Worm (Caenorhabditis elegans): ENCODE data around the gene cdf-2.

Gene cdf-2

DNA sequence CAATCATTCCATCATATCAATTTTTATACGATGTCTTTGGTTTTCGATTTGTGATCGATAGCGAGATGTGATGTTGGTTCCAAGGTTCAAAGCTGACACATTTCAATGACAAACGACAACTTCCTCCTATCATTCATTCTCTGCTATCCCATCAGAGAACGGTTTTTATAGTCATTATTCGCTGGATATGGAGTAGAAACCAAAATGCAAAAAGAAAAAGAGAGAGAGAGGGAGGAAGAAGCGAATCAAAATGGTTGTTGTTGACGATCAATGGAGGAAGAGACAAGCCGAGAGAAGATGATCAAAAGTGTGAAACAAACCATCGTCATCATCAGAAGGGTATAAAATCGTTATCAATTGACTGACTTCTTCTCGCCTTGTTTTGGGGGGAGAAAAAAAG is 41.3 kb downstream of the cdf-2 start, which contains the start of gene T24D3.2 (continued):
- TF ChIP-seq mdl-1 (tag; optimal IDR thresholded peaks at IDR 0.05) (peak; percentile 34 to 64), fkh-10 (GFP tag; optimal IDR thresholded peaks at IDR 0.05) (no peak), vab-7 (GFP tag; IDR thresholded peaks at IDR 0.05) (no peak), Y105C5A.15 (GFP tag; IDR thresholded peaks at IDR 0.05) (no peak), spr-3 (GFP tag; optimal IDR thresholded peaks at IDR 0.05) (no peak), F10B5.3 (tag; optimal IDR thresholded peaks at IDR 0.05) (no peak), nhr-10 (tag; optimal IDR thresholded peaks at IDR 0.05) (peak; percentile 92), mep-1 (tag; optimal IDR thresholded peaks at IDR 0.05) (peak; percentile 24), nhr-41 (GFP tag; IDR thresholded peaks at IDR 0.05) (no peak), nhr-11 (tag; optimal IDR thresholded peaks at IDR 0.05) (no peak), ceh-82 (tag; optimal IDR thresholded peaks at IDR 0.05) (no peak), hif-1 (tag; optimal IDR thresholded peaks at IDR 0.05) (no peak), jun-1 (tag; optimal IDR thresholded peaks at IDR 0.05) (no peak), arid-1 (GFP tag; conservative IDR thresholded peaks at IDR 0.05) (no peak), cey-2 (tag; optimal IDR thresholded peaks at IDR 0.05; ENCODE audit: borderline replicate concordance, insufficient read depth) (peak; percentile 74), nhr-76 (tag; optimal IDR thresholded peaks at IDR 0.05) (peak; percentile 73), pha-4 (GFP tag; IDR thresholded peaks at IDR 0.05) (no peak), pha-4 (tag; optimal IDR thresholded peaks at IDR 0.05) (no peak), ceh-62 (tag; optimal IDR thresholded peaks at IDR 0.05) (no peak), ZK337.2 (GFP tag; IDR thresholded peaks at IDR 0.05) (no peak), zfp-3 (GFP tag; conservative IDR thresholded peaks at IDR 0.05) (no peak), dmd-9 (GFP tag; IDR thresholded peaks at IDR 0.05) (no peak), nhr-77 (tag; optimal IDR thresholded peaks at IDR 0.05) (peak; percentile 35), duxl-1 (tag; optimal IDR thresholded peaks at IDR 0.05; ENCODE audit: poor library complexity) (no peak), nhr-42 (GFP tag; IDR thresholded peaks at IDR 0.05) (no peak), madf-9 (GFP tag; conservative IDR thresholded peaks at IDR 0.05) (no peak), R02D3.7 (tag; optimal IDR thresholded peaks at IDR 0.05) (no peak), dmd-6 (GFP tag; IDR thresholded peaks at IDR 0.05) (peak; percentile 51), F26F4.8 (GFP tag; conservative IDR thresholded peaks at IDR 0.05) (no peak), lin-39 (tag; optimal IDR thresholded peaks at IDR 0.05) (no peak), php-3 (GFP tag; IDR thresholded peaks at IDR 0.05) (no peak), lin-29 (GFP tag; IDR thresholded peaks at IDR 0.05) (no peak), mxl-2 (GFP tag; conservative IDR thresholded peaks at IDR 0.05) (no peak), unc-39 (tag; optimal IDR thresholded peaks at IDR 0.05) (no peak), zag-1 (tag; optimal IDR thresholded peaks at IDR 0.05) (no peak), lin-1 (GFP tag; IDR thresholded peaks at IDR 0.05) (no peak), ces-1 (GFP tag; optimal IDR thresholded peaks at IDR 0.05) (no peak), tra-1 (GFP tag; IDR thresholded peaks at IDR 0.05) (peak; percentile 74; the same call in 1 of the 2 replicates), mxl-3 (GFP tag; optimal IDR thresholded peaks at IDR 0.05) (peak; percentile 38), skn-1 (tag; optimal IDR thresholded peaks at IDR 0.05) (no peak), hlh-11 (tag; optimal IDR thresholded peaks at IDR 0.05) (peak; percentile 75), nhr-237 (tag; optimal IDR thresholded peaks at IDR 0.05) (no peak), gei-8 (GFP tag; optimal IDR thresholded peaks at IDR 0.05) (no peak), lim-7 (GFP tag; IDR thresholded peaks at IDR 0.05) (no peak), tag-97 (GFP tag; IDR thresholded peaks at IDR 0.05) (no peak), T20F7.1 (GFP tag; optimal IDR thresholded peaks at IDR 0.05) (no peak), snpc-1.2 (GFP tag; IDR thresholded peaks at IDR 0.05) (no peak), attf-4 (tag; optimal IDR thresholded peaks at IDR 0.05) (no peak), lsy-2 (tag; optimal IDR thresholded peaks at IDR 0.05) (no peak), D1046.2 (GFP tag; IDR thresholded peaks at IDR 0.05) (no peak), aly-2 (tag; optimal IDR thresholded peaks at IDR 0.05) (no peak), rbr-2 (tag; optimal IDR thresholded peaks at IDR 0.05) (no peak), dve-1 (tag; optimal IDR thresholded peaks at IDR 0.05; ENCODE audit: insufficient read depth) (peak; percentile 10)
